Fruit fly (Drosophila melanogaster) whole organism, embryonic: ENCODE measurements around the gene Hsp67Ba.
A peak's percentile ranks its signal among the peaks of the same experiment; 100 is the strongest.

Experiments
- Abd-B ChIP-seq: fragments of 200-800 bp; sonication (Bioruptor generic); optimal IDR thresholded peaks from 2 replicates; lab custom pipeline; 2018; ENCODE audit warnings: missing biosample characterization, mild to moderate bottlenecking, missing genetic modification characterization, moderate library complexity
- Atf-2 ChIP-seq: fragments of 200-800 bp; sonication (Bioruptor generic); optimal IDR thresholded peaks from 2 replicates; lab custom pipeline; 2016; ENCODE audit warnings: missing biosample characterization, missing genetic modification characterization
- Bteb2 ChIP-seq: fragments of 200-800 bp; sonication (Bioruptor generic); optimal IDR thresholded peaks from 2 replicates; lab custom pipeline; 2016; ENCODE audit warnings: missing biosample characterization, missing genetic modification characterization
- CG10654 ChIP-seq: fragments of 200-800 bp; sonication (Bioruptor generic); optimal IDR thresholded peaks from 2 replicates; lab custom pipeline; 2016; ENCODE audit warnings: missing biosample characterization, missing genetic modification characterization
- CG11093 ChIP-seq: fragments of 200-800 bp; sonication (Bioruptor generic); IDR thresholded peaks from 3 replicates; pipeline ENCODE4 v1.3.6; 2022; ENCODE audit warnings: missing biosample characterization, missing genetic modification characterization
- CG11696 ChIP-seq: fragments of 200-800 bp; sonication (Bioruptor generic); IDR thresholded peaks from 2 replicates; pipeline ENCODE4 v1.3.6; 2022; ENCODE audit warnings: missing biosample characterization, missing genetic modification characterization
- CG1233 ChIP-seq: fragments of 200-800 bp; sonication (Bioruptor generic); optimal IDR thresholded peaks from 4 replicates; lab custom pipeline; 2018; ENCODE audit warnings: missing biosample characterization, mild to moderate bottlenecking, missing genetic modification characterization
- CG12659 ChIP-seq: fragments of 200-800 bp; sonication (Bioruptor generic); optimal IDR thresholded peaks from 3 replicates; lab custom pipeline; 2017; ENCODE audit warnings: mild to moderate bottlenecking, missing biosample characterization, missing genetic modification reagents, missing genetic modification characterization
- CG14710 ChIP-seq: fragments of 200-800 bp; sonication (Bioruptor generic); optimal IDR thresholded peaks from 3 replicates; lab custom pipeline; 2019; ENCODE audit warnings: missing biosample characterization, mild to moderate bottlenecking, missing genetic modification characterization, moderate library complexity
- CG17186 ChIP-seq: fragments of 200-800 bp; sonication (Bioruptor generic); optimal IDR thresholded peaks from 3 replicates; lab custom pipeline; 2017; ENCODE audit warnings: missing biosample characterization, missing genetic modification reagents, missing genetic modification characterization
- CG17612 ChIP-seq: fragments of 200-800 bp; sonication (Bioruptor generic); IDR thresholded peaks from 2 replicates; pipeline ENCODE4 v1.3.6; 2022; ENCODE audit warnings: missing biosample characterization, missing genetic modification characterization
- CG33213 ChIP-seq: fragments of 200-800 bp; sonication (Bioruptor generic); optimal IDR thresholded peaks from 3 replicates; lab custom pipeline; 2016; ENCODE audit warnings: missing biosample characterization, missing genetic modification characterization
- CG34224 ChIP-seq: fragments of 200-800 bp; sonication (Bioruptor generic); IDR thresholded peaks from 3 replicates; pipeline ENCODE4 v1.3.6; 2022; ENCODE audit warnings: missing biosample characterization, missing genetic modification characterization; ENCODE audit not compliant: partially characterized antibody
- CG5180 ChIP-seq: fragments of 200-800 bp; sonication (Bioruptor generic); optimal IDR thresholded peaks from 3 replicates; lab custom pipeline; 2017; ENCODE audit warnings: missing biosample characterization, missing genetic modification characterization, mild to moderate bottlenecking, moderate library complexity, missing genetic modification reagents
- CG7745 ChIP-seq: fragments of 200-800 bp; sonication (Bioruptor generic); optimal IDR thresholded peaks from 2 replicates; lab custom pipeline; 2018; ENCODE audit warnings: missing biosample characterization, mild to moderate bottlenecking, missing genetic modification characterization, moderate library complexity
- CG7963 ChIP-seq: fragments of 200-800 bp; sonication (Bioruptor generic); IDR thresholded peaks from 3 replicates; pipeline ENCODE4 v1.3.6; 2022; ENCODE audit warnings: missing biosample characterization, missing genetic modification characterization; ENCODE audit not compliant: partially characterized antibody
- CG8089 ChIP-seq: fragments of 200-800 bp; sonication (Bioruptor generic); optimal IDR thresholded peaks from 3 replicates; lab custom pipeline; 2016; ENCODE audit warnings: missing biosample characterization, missing genetic modification characterization
- Dll ChIP-seq: fragments of 200-800 bp; sonication (Bioruptor generic); IDR thresholded peaks from 4 replicates; pipeline ENCODE4 v1.3.6; 2022; ENCODE audit warnings: missing biosample characterization, missing genetic modification characterization; ENCODE audit not compliant: partially characterized antibody
- E2f2 ChIP-seq: fragments of 200-800 bp; sonication (Bioruptor generic); IDR thresholded peaks from 2 replicates; pipeline ENCODE4 v1.3.6; 2022; ENCODE audit warnings: missing biosample characterization, missing genetic modification characterization
- Ets65A ChIP-seq: fragments of 200-800 bp; sonication (Bioruptor generic); peaks from one replicate; lab custom pipeline; 2016; ENCODE audit warnings: missing biosample characterization, missing genetic modification characterization
- GATAe ChIP-seq: fragments of 200-800 bp; sonication (Bioruptor generic); conservative IDR thresholded peaks from 2 replicates; pipeline ENCODE4 v1.3.6; 2022; ENCODE audit warnings: missing biosample characterization, missing genetic modification characterization
- Hand ChIP-seq: fragments of 200-800 bp; sonication (Bioruptor generic); optimal IDR thresholded peaks from 2 replicates; lab custom pipeline; 2017; ENCODE audit warnings: mild to moderate bottlenecking, missing biosample characterization, missing genetic modification reagents, missing genetic modification characterization
- MESR4 ChIP-seq: fragments of 200-800 bp; sonication (Bioruptor generic); optimal IDR thresholded peaks from 2 replicates; lab custom pipeline; 2018; ENCODE audit warnings: missing biosample characterization, mild to moderate bottlenecking, missing genetic modification characterization, moderate library complexity
- Mrtf ChIP-seq: fragments of 200-800 bp; sonication (Bioruptor generic); IDR thresholded peaks from 3 replicates; pipeline ENCODE4 v1.3.6; 2022; ENCODE audit warnings: missing biosample characterization, missing genetic modification characterization
- NFAT ChIP-seq: fragments of 200-800 bp; sonication (Bioruptor generic); IDR thresholded peaks from 2 replicates; pipeline ENCODE4 v1.3.6; 2022; ENCODE audit warnings: missing biosample characterization, missing genetic modification characterization
- Optix ChIP-seq: fragments of 200-800 bp; sonication (Bioruptor generic); IDR thresholded peaks from 3 replicates; pipeline ENCODE4 v1.3.6; 2022; ENCODE audit warnings: missing biosample characterization, missing genetic modification characterization
- Pdp1 ChIP-seq, 2 experiments: fragments of 200-800 bp; sonication (Bioruptor generic); optimal IDR thresholded peaks; 3 replicates each; lab custom pipeline; 2016; ENCODE audit warnings: missing biosample characterization in 2 of 2, missing genetic modification characterization in 2 of 2, mild to moderate bottlenecking in 1 of 2, moderate library complexity in 1 of 2
- Rfx ChIP-seq: fragments of 200-800 bp; sonication (Bioruptor generic); IDR thresholded peaks from 2 replicates; pipeline ENCODE4 v1.3.6; 2022; ENCODE audit warnings: missing biosample characterization, missing genetic modification characterization
- Sry-β ChIP-seq: fragments of 200-800 bp; sonication (Bioruptor generic); optimal IDR thresholded peaks from 2 replicates; lab custom pipeline; 2018; ENCODE audit warnings: missing biosample characterization, mild to moderate bottlenecking, missing genetic modification characterization, moderate library complexity
- Xrp1 ChIP-seq: fragments of 200-800 bp; sonication (Bioruptor generic); IDR thresholded peaks from 2 replicates; pipeline ENCODE4 v1.3.6; 2022; ENCODE audit warnings: missing biosample characterization, missing genetic modification characterization
- ab ChIP-seq: fragments of 200-800 bp; sonication (Bioruptor generic); optimal IDR thresholded peaks from 2 replicates; lab custom pipeline; 2016; ENCODE audit warnings: missing biosample characterization, missing genetic modification characterization
- bab2 ChIP-seq: fragments of 200-800 bp; sonication (Bioruptor generic); optimal IDR thresholded peaks from 2 replicates; lab custom pipeline; 2016; ENCODE audit warnings: missing biosample characterization, missing genetic modification characterization
- dati ChIP-seq: fragments of 200-800 bp; sonication (Bioruptor generic); IDR thresholded peaks from 2 replicates; pipeline ENCODE4 v1.3.6; 2022; ENCODE audit warnings: missing biosample characterization, missing genetic modification characterization
- esg ChIP-seq: fragments of 200-800 bp; sonication (Bioruptor generic); conservative IDR thresholded peaks from 2 replicates; pipeline ENCODE4 v1.3.6; 2022; ENCODE audit warnings: missing biosample characterization, missing genetic modification characterization
- gro ChIP-seq: fragments of 200-800 bp; sonication (Bioruptor generic); optimal IDR thresholded peaks from 2 replicates; lab custom pipeline; 2016; ENCODE audit warnings: missing biosample characterization, missing genetic modification characterization
- ham ChIP-seq: fragments of 200-800 bp; sonication (Bioruptor generic); IDR thresholded peaks from 2 replicates; pipeline ENCODE4 v1.3.6; 2022; ENCODE audit warnings: missing biosample characterization, missing genetic modification characterization
- hkb ChIP-seq, 2 experiments: fragments of 200-800 bp in 1 of 2; fragments of >200 bp in 1 of 2; sonication (Bioruptor generic) in 1 of 2; IDR thresholded peaks in 1 of 2; optimal IDR thresholded peaks in 1 of 2; 2 replicates each; pipeline versions ENCODE4 v1.3.6 to Lab custom; 2017 to 2022; ENCODE audit warnings: missing biosample characterization in 1 of 2, missing genetic modification characterization in 1 of 2
- mam ChIP-seq: fragments of 200-800 bp; sonication (Bioruptor generic); optimal IDR thresholded peaks from 3 replicates; lab custom pipeline; 2016; ENCODE audit warnings: missing biosample characterization, missing genetic modification characterization
- prd ChIP-seq, 3 experiments: fragments of >200 bp in 2 of 3; fragments of 200-800 bp in 1 of 3; sonication (Bioruptor generic) in 1 of 3; optimal IDR thresholded peaks in 2 of 3; IDR thresholded peaks in 1 of 3; 2 replicates in 2 of 3; 3 replicates in 1 of 3; pipeline versions ENCODE4 v1.3.6 to Lab custom; 2017 to 2022; ENCODE audit warnings: missing biosample characterization in 1 of 3, missing genetic modification characterization in 1 of 3
- ranshi ChIP-seq: fragments of 200-800 bp; sonication (Bioruptor generic); IDR thresholded peaks from 2 replicates; pipeline ENCODE4 v1.3.6; 2022; ENCODE audit warnings: missing biosample characterization, missing genetic modification characterization
- row ChIP-seq: fragments of 200-800 bp; sonication (Bioruptor generic); IDR thresholded peaks from 3 replicates; pipeline ENCODE4 v1.3.6; 2022; ENCODE audit warnings: missing biosample characterization, missing genetic modification characterization
- sc ChIP-seq, 3 experiments: fragments of >200 bp in 2 of 3; fragments of 200-800 bp in 1 of 3; sonication (Bioruptor generic) in 1 of 3; optimal IDR thresholded peaks; 2 replicates in 2 of 3; 3 replicates in 1 of 3; lab custom pipeline; 2017; ENCODE audit warnings: mild to moderate bottlenecking in 1 of 3, missing biosample characterization in 1 of 3, missing genetic modification characterization in 1 of 3, missing genetic modification reagents in 1 of 3
- slou ChIP-seq: fragments of 200-800 bp; sonication (Bioruptor generic); optimal IDR thresholded peaks from 3 replicates; lab custom pipeline; 2016; ENCODE audit warnings: missing biosample characterization, missing genetic modification characterization
- sob ChIP-seq: fragments of 200-800 bp; sonication (Bioruptor generic); IDR thresholded peaks from 2 replicates; pipeline ENCODE4 v1.3.6; 2022; ENCODE audit warnings: missing biosample characterization, missing genetic modification characterization
- tgo ChIP-seq: fragments of 200-800 bp; sonication (Bioruptor generic); IDR thresholded peaks from 3 replicates; pipeline ENCODE4 v1.3.6; 2022; ENCODE audit warnings: missing biosample characterization, missing genetic modification characterization
- tup ChIP-seq: fragments of 200-800 bp; sonication (Bioruptor generic); optimal IDR thresholded peaks from 2 replicates; lab custom pipeline; 2016; ENCODE audit warnings: missing biosample characterization, mild to moderate bottlenecking, missing genetic modification characterization, moderate library complexity
- vvl ChIP-seq: fragments of 200-800 bp; sonication (Bioruptor generic); IDR thresholded peaks from 2 replicates; pipeline ENCODE4 v1.3.6; 2022; ENCODE audit warnings: missing biosample characterization, missing genetic modification characterization
- wek ChIP-seq: fragments of 200-800 bp; sonication (Bioruptor generic); optimal IDR thresholded peaks from 3 replicates; lab custom pipeline; 2018; ENCODE audit warnings: missing biosample characterization, mild to moderate bottlenecking, missing genetic modification characterization, moderate library complexity
- wor ChIP-seq: fragments of 200-800 bp; sonication (Bioruptor generic); IDR thresholded peaks from 2 replicates; pipeline ENCODE4 v1.3.6; 2022; ENCODE audit warnings: missing biosample characterization, missing genetic modification characterization

The Hsp67Ba gene

dm6 chr3L:9397156-9397555 lies 17.8 kb upstream of the Hsp67Ba start (continued):
- TF ChIP-seq sc (optimal IDR thresholded peaks at IDR 0.05; lab: Kevin White, UChicago): no peak
- TF ChIP-seq sc (GFP tag; optimal IDR thresholded peaks at IDR 0.05; lab: Kevin White, UChicago): peak; percentile 28
- no peak for TF ChIP-seq esg (GFP tag; lab: Robert Waterston, UW)
- no peak for TF ChIP-seq MESR4 (GFP tag; lab: Kevin White, UChicago)
- TF ChIP-seq CG17612 (GFP tag; lab: Robert Waterston, UW): no peak
- TF ChIP-seq gro: peak; percentile 94
- TF ChIP-seq Bteb2 (GFP tag; lab: Kevin White, UChicago): peak; percentile 3
- peak; percentile 66 for TF ChIP-seq Xrp1 (GFP tag; lab: Robert Waterston, UW)
- no peak for TF ChIP-seq Optix
- TF ChIP-seq Atf-2 (GFP tag; lab: Kevin White, UChicago): no peak
- TF ChIP-seq sob (GFP tag; lab: Robert Waterston, UW): peak; percentile 76
- TF ChIP-seq bab2 (GFP tag; lab: Kevin White, UChicago): peak; percentile 44
- 0 out of 2 replicates have a peak, but pooled peaks have one; percentile 5 for TF ChIP-seq E2f2 (GFP tag; lab: Robert Waterston, UW)
- no peak for TF ChIP-seq slou (GFP tag; lab: Kevin White, UChicago)
- no peak; the same call in 2 of the 3 replicates for TF ChIP-seq tgo (GFP tag; lab: Robert Waterston, UW)
- no peak for TF ChIP-seq CG8089 (GFP tag; lab: Kevin White, UChicago)
- peak; percentile 20 for TF ChIP-seq CG12659 (GFP tag; lab: Kevin White, UChicago)
- peak; percentile 3 for TF ChIP-seq Hand (GFP tag; lab: Kevin White, UChicago)
- TF ChIP-seq Mrtf (GFP tag; lab: Robert Waterston, UW): no peak
- TF ChIP-seq ham (GFP tag; lab: Robert Waterston, UW): peak; percentile 31; the same call in 1 of the 2 replicates
- TF ChIP-seq GATAe (GFP tag; lab: Robert Waterston, UW): peak; percentile 23; the same call in 1 of the 2 replicates
- no peak for TF ChIP-seq vvl
- TF ChIP-seq CG33213 (GFP tag; lab: Kevin White, UChicago): peak; percentile 75
- TF ChIP-seq prd (optimal IDR thresholded peaks at IDR 0.05; lab: Kevin White, UChicago): no peak
- TF ChIP-seq prd (GFP tag; IDR thresholded peaks at IDR 0.05; lab: Robert Waterston, UW): no peak
- peak; percentile 69 for TF ChIP-seq CG5180 (GFP tag; lab: Kevin White, UChicago)
- TF ChIP-seq CG7745 (tag; lab: Kevin White, UChicago): no peak
- peak; percentile 68 for TF ChIP-seq mam (GFP tag; lab: Kevin White, UChicago)
- TF ChIP-seq Dll: no peak
- TF ChIP-seq Pdp1 (GFP tag; optimal IDR thresholded peaks at IDR 0.05; lab: Kevin White, UChicago): peak; percentile 17 to 24
- no peak for TF ChIP-seq CG7963
- no peak for TF ChIP-seq Abd-B (GFP tag; lab: Kevin White, UChicago)
- TF ChIP-seq Ets65A (GFP tag; lab: Kevin White, UChicago): no peak
- no peak for TF ChIP-seq CG11093 (GFP tag; lab: Robert Waterston, UW)
- TF ChIP-seq CG17186: peak; percentile 38
- TF ChIP-seq NFAT (GFP tag; lab: Robert Waterston, UW): no peak
- TF ChIP-seq CG1233 (GFP tag; lab: Kevin White, UChicago): peak; percentile 75
- peak; percentile 51; the same call in 1 of the 2 replicates for TF ChIP-seq ranshi (GFP tag; lab: Robert Waterston, UW)
- TF ChIP-seq CG14710 (tag; lab: Kevin White, UChicago): peak; percentile 51
- no peak for TF ChIP-seq row
- peak; percentile 36 for TF ChIP-seq tup (GFP tag; lab: Kevin White, UChicago)
- no peak for TF ChIP-seq ab (GFP tag; lab: Kevin White, UChicago)
- TF ChIP-seq dati: no peak
- 0 out of 2 replicates have a peak, but pooled peaks have one; percentile 6 for TF ChIP-seq CG11696 (GFP tag; lab: Robert Waterston, UW)
- TF ChIP-seq CG10654 (GFP tag; lab: Kevin White, UChicago): peak; percentile 71
- peak; percentile 79 for TF ChIP-seq wek (GFP tag; lab: Kevin White, UChicago)
- TF ChIP-seq hkb (optimal IDR thresholded peaks at IDR 0.05; lab: Kevin White, UChicago): no peak
- TF ChIP-seq hkb (GFP tag; IDR thresholded peaks at IDR 0.05; lab: Robert Waterston, UW): peak; percentile 67; the same call in 1 of the 2 replicates
- TF ChIP-seq CG34224 (GFP tag; lab: Robert Waterston, UW): no peak
- no peak for TF ChIP-seq wor
- TF ChIP-seq Rfx: peak; percentile 69
- TF ChIP-seq Sry-β: no peak
